Fruit fly (Drosophila melanogaster) whole organism, embryonic: ENCODE results near the gene Ssadh.

ENCODE experiments used
- Ada2b ChIP-seq: fragments of 200-800 bp; sonication (Bioruptor generic); IDR thresholded peaks from 2 replicates; pipeline ENCODE4 v1.3.6; 2022; ENCODE audit warnings: missing biosample characterization, missing genetic modification characterization
- Bdp1 ChIP-seq: fragments of 200-800 bp; sonication (Bioruptor generic); optimal IDR thresholded peaks from 3 replicates; lab custom pipeline; 2016; ENCODE audit warnings: missing biosample characterization, missing genetic modification characterization
- Blimp-1 ChIP-seq: fragments of 200-800 bp; sonication (Bioruptor generic); optimal IDR thresholded peaks from 3 replicates; lab custom pipeline; 2018; ENCODE audit warnings: missing biosample characterization, missing genetic modification characterization, mild to moderate bottlenecking, moderate library complexity, missing genetic modification reagents
- CG10267 ChIP-seq: fragments of 200-800 bp; sonication (Bioruptor generic); optimal IDR thresholded peaks from 2 replicates; lab custom pipeline; 2018; ENCODE audit warnings: missing biosample characterization, mild to moderate bottlenecking, missing genetic modification characterization, moderate library complexity
- CG11456 ChIP-seq: fragments of 200-800 bp; sonication (Bioruptor generic); IDR thresholded peaks from 3 replicates; pipeline ENCODE4 v1.3.6; 2022; ENCODE audit warnings: missing biosample characterization, missing genetic modification characterization
- CG12155 ChIP-seq: fragments of 200-800 bp; sonication (Bioruptor generic); optimal IDR thresholded peaks from 3 replicates; lab custom pipeline; 2016; ENCODE audit warnings: missing biosample characterization, missing genetic modification characterization
- CG12769 ChIP-seq: fragments of 200-800 bp; sonication (Bioruptor generic); optimal IDR thresholded peaks from 2 replicates; lab custom pipeline; 2019; ENCODE audit warnings: missing biosample characterization, mild to moderate bottlenecking, missing genetic modification characterization, moderate library complexity
- CG13287 ChIP-seq: fragments of 200-800 bp; sonication (Bioruptor generic); IDR thresholded peaks from 2 replicates; pipeline ENCODE4 v1.3.6; 2022; ENCODE audit warnings: missing biosample characterization, missing genetic modification characterization; ENCODE audit not compliant: partially characterized antibody
- CG14441 ChIP-seq: fragments of 200-800 bp; sonication (Bioruptor generic); IDR thresholded peaks from 2 replicates; pipeline ENCODE4 v1.3.6; 2022; ENCODE audit warnings: missing biosample characterization, missing genetic modification characterization
- CG16815 ChIP-seq: fragments of 200-800 bp; sonication (Bioruptor generic); optimal IDR thresholded peaks from 3 replicates; lab custom pipeline; 2017; ENCODE audit warnings: missing biosample characterization, mild to moderate bottlenecking, missing genetic modification characterization
- CG17361 ChIP-seq: fragments of 200-800 bp; sonication (Bioruptor generic); IDR thresholded peaks from 3 replicates; pipeline ENCODE4 v1.3.6; 2022; ENCODE audit warnings: missing biosample characterization, missing genetic modification characterization
- CG17802 ChIP-seq: fragments of 200-800 bp; sonication (Bioruptor generic); optimal IDR thresholded peaks from 2 replicates; lab custom pipeline; 2018; ENCODE audit warnings: missing biosample characterization, mild to moderate bottlenecking, missing genetic modification characterization, moderate library complexity
- CG17912 ChIP-seq: fragments of 200-800 bp; sonication (Bioruptor generic); optimal IDR thresholded peaks from 2 replicates; lab custom pipeline; 2018; ENCODE audit warnings: missing biosample characterization, mild to moderate bottlenecking, missing genetic modification characterization
- CG18262 ChIP-seq: fragments of 200-800 bp; optimal IDR thresholded peaks from 3 replicates; lab custom pipeline; 2019; ENCODE audit warnings: missing biosample characterization, mild to moderate bottlenecking, missing genetic modification characterization, moderate library complexity
- CG2875 ChIP-seq: fragments of 200-800 bp; sonication (Bioruptor generic); optimal IDR thresholded peaks from 2 replicates; lab custom pipeline; 2017; ENCODE audit warnings: missing biosample characterization, mild to moderate bottlenecking, missing genetic modification characterization, missing genetic modification reagents
- CG30020 ChIP-seq: fragments of 200-800 bp; optimal IDR thresholded peaks from 2 replicates; lab custom pipeline; 2019; ENCODE audit warnings: missing biosample characterization, mild to moderate bottlenecking, missing genetic modification characterization, moderate library complexity
- CG3847 ChIP-seq: fragments of 200-800 bp; sonication (Bioruptor generic); IDR thresholded peaks from 2 replicates; pipeline ENCODE4 v1.3.6; 2022; ENCODE audit warnings: missing biosample characterization, missing genetic modification characterization
- CG3995 ChIP-seq: fragments of 200-800 bp; sonication (Bioruptor generic); optimal IDR thresholded peaks from 3 replicates; lab custom pipeline; 2016; ENCODE audit warnings: missing biosample characterization, missing genetic modification characterization
- CG42726 ChIP-seq: fragments of 200-800 bp; sonication (Bioruptor generic); IDR thresholded peaks from 2 replicates; pipeline ENCODE4 v1.3.6; 2022; ENCODE audit warnings: missing biosample characterization, missing genetic modification characterization; ENCODE audit not compliant: partially characterized antibody
- CG4282 ChIP-seq: fragments of 200-800 bp; sonication (Bioruptor generic); optimal IDR thresholded peaks from 2 replicates; lab custom pipeline; 2016; ENCODE audit warnings: missing biosample characterization, missing genetic modification characterization
- CG4360 ChIP-seq: fragments of 200-800 bp; sonication (Bioruptor generic); IDR thresholded peaks from 2 replicates; pipeline ENCODE4 v1.3.6; 2022; ENCODE audit warnings: missing biosample characterization, missing genetic modification characterization
- CG4820 ChIP-seq: fragments of 200-800 bp; sonication (Bioruptor generic); optimal IDR thresholded peaks from 3 replicates; lab custom pipeline; 2016; ENCODE audit warnings: missing biosample characterization, missing genetic modification characterization
- CG9797 ChIP-seq: fragments of 200-800 bp; sonication (Bioruptor generic); optimal IDR thresholded peaks from 3 replicates; lab custom pipeline; 2018; ENCODE audit warnings: missing biosample characterization, mild to moderate bottlenecking, missing genetic modification characterization
- Camta ChIP-seq: fragments of 200-800 bp; sonication (Bioruptor generic); optimal IDR thresholded peaks from 2 replicates; lab custom pipeline; 2016; ENCODE audit warnings: missing biosample characterization, missing genetic modification characterization
- Hsf ChIP-seq: fragments of 200-800 bp; sonication (Bioruptor generic); optimal IDR thresholded peaks from 3 replicates; lab custom pipeline; 2016; ENCODE audit warnings: missing biosample characterization, missing genetic modification characterization
- MESR4 ChIP-seq: fragments of 200-800 bp; sonication (Bioruptor generic); optimal IDR thresholded peaks from 2 replicates; lab custom pipeline; 2018; ENCODE audit warnings: missing biosample characterization, mild to moderate bottlenecking, missing genetic modification characterization, moderate library complexity
- Med ChIP-seq: fragments of 200-800 bp; sonication (Bioruptor generic); peaks from one replicate; lab custom pipeline; 2016; ENCODE audit warnings: missing biosample characterization, missing genetic modification characterization, mild to moderate bottlenecking, inconsistent platforms, moderate library complexity
- Sox102F ChIP-seq: fragments of 200-800 bp; sonication (Bioruptor generic); optimal IDR thresholded peaks from 2 replicates; lab custom pipeline; 2018; ENCODE audit warnings: missing biosample characterization, mild to moderate bottlenecking, missing genetic modification characterization, moderate library complexity
- ash1 ChIP-seq: fragments of 200-800 bp; sonication (Bioruptor generic); optimal IDR thresholded peaks from 2 replicates; lab custom pipeline; 2018; ENCODE audit warnings: missing biosample characterization, mild to moderate bottlenecking, missing genetic modification characterization
- bbx ChIP-seq: fragments of 200-800 bp; sonication (Bioruptor generic); IDR thresholded peaks from 2 replicates; pipeline ENCODE4 v1.3.6; 2022; ENCODE audit warnings: missing biosample characterization, missing genetic modification characterization; ENCODE audit not compliant: partially characterized antibody
- chn ChIP-seq: fragments of 200-800 bp; sonication (Bioruptor generic); optimal IDR thresholded peaks from 2 replicates; lab custom pipeline; 2016; ENCODE audit warnings: missing biosample characterization, missing genetic modification characterization
- crp ChIP-seq, 2 experiments: fragments of 200-800 bp; sonication (Bioruptor generic); optimal IDR thresholded peaks; 2 replicates in 1 of 2; 3 replicates in 1 of 2; lab custom pipeline; 2017; ENCODE audit warnings: missing biosample characterization in 2 of 2, missing genetic modification characterization in 2 of 2, mild to moderate bottlenecking in 1 of 2, moderate library complexity in 1 of 2
- disco-r ChIP-seq: fragments of 200-800 bp; sonication (Bioruptor generic); optimal IDR thresholded peaks from 2 replicates; lab custom pipeline; 2016; ENCODE audit warnings: missing biosample characterization, missing genetic modification characterization
- fu2 ChIP-seq: fragments of 200-800 bp; sonication (Bioruptor generic); optimal IDR thresholded peaks from 2 replicates; lab custom pipeline; 2016; ENCODE audit warnings: missing biosample characterization, missing genetic modification characterization
- hb ChIP-seq: fragments of 200-800 bp; sonication (Bioruptor generic); IDR thresholded peaks from 3 replicates; pipeline ENCODE4 v1.3.6; 2022; ENCODE audit warnings: missing biosample characterization, missing genetic modification characterization; ENCODE audit not compliant: partially characterized antibody
- ind ChIP-seq: fragments of 200-800 bp; sonication (Bioruptor generic); optimal IDR thresholded peaks from 3 replicates; lab custom pipeline; 2016; ENCODE audit warnings: missing biosample characterization, missing genetic modification characterization
- lola ChIP-seq, 3 experiments: fragments of >200 bp in 2 of 3; fragments of 200-800 bp in 1 of 3; sonication (Bioruptor generic) in 1 of 3; optimal IDR thresholded peaks; 2 replicates each; lab custom pipeline; 2017 to 2019; ENCODE audit warnings: missing biosample characterization in 3 of 3, missing genetic modification characterization in 3 of 3, mild to moderate bottlenecking in 1 of 3, moderate library complexity in 1 of 3
- mirr ChIP-seq: fragments of 200-800 bp; sonication (Bioruptor generic); optimal IDR thresholded peaks from 3 replicates; lab custom pipeline; 2018; ENCODE audit warnings: missing biosample characterization, mild to moderate bottlenecking, missing genetic modification characterization
- nerfin-2 ChIP-seq: fragments of 200-800 bp; sonication (Bioruptor generic); IDR thresholded peaks from 2 replicates; pipeline ENCODE4 v1.3.6; 2022; ENCODE audit warnings: missing biosample characterization, missing genetic modification characterization; ENCODE audit not compliant: partially characterized antibody
- pan ChIP-seq, 4 experiments: fragments of >200 bp in 3 of 4; fragments of 200-800 bp in 1 of 4; sonication (Bioruptor generic) in 1 of 4; optimal IDR thresholded peaks in 3 of 4; IDR thresholded peaks in 1 of 4; 2 replicates each; pipeline versions ENCODE4 v1.3.6 to Lab custom; 2017 to 2022; ENCODE audit warnings: missing biosample characterization in 2 of 4, missing genetic modification characterization in 2 of 4, mixed read lengths in 1 of 4
- ranshi ChIP-seq: fragments of 200-800 bp; sonication (Bioruptor generic); IDR thresholded peaks from 2 replicates; pipeline ENCODE4 v1.3.6; 2022; ENCODE audit warnings: missing biosample characterization, missing genetic modification characterization
- sc ChIP-seq, 3 experiments: fragments of >200 bp in 2 of 3; fragments of 200-800 bp in 1 of 3; sonication (Bioruptor generic) in 1 of 3; optimal IDR thresholded peaks; 2 replicates in 2 of 3; 3 replicates in 1 of 3; lab custom pipeline; 2017; ENCODE audit warnings: mild to moderate bottlenecking in 1 of 3, missing biosample characterization in 1 of 3, missing genetic modification characterization in 1 of 3, missing genetic modification reagents in 1 of 3
- sens ChIP-seq: fragments of 200-800 bp; sonication (Bioruptor generic); peaks from one replicate; lab custom pipeline; 2016; ENCODE audit warnings: missing biosample characterization, missing genetic modification characterization
- shn ChIP-seq: fragments of 200-800 bp; sonication (Bioruptor generic); optimal IDR thresholded peaks from 3 replicates; lab custom pipeline; 2016; ENCODE audit warnings: missing biosample characterization, missing genetic modification characterization
- sna ChIP-seq: fragments of 200-800 bp; sonication (Bioruptor generic); IDR thresholded peaks from 2 replicates; pipeline ENCODE4 v1.3.6; 2022; ENCODE audit warnings: missing biosample characterization, missing genetic modification characterization; ENCODE audit not compliant: partially characterized antibody
- stwl ChIP-seq: fragments of 200-800 bp; sonication (Bioruptor generic); optimal IDR thresholded peaks from 3 replicates; lab custom pipeline; 2018; ENCODE audit warnings: missing biosample characterization, mild to moderate bottlenecking, missing genetic modification characterization, moderate library complexity
- tap ChIP-seq: fragments of 200-800 bp; optimal IDR thresholded peaks from 3 replicates; lab custom pipeline; 2019; ENCODE audit warnings: missing biosample characterization, mild to moderate bottlenecking, missing genetic modification characterization, moderate library complexity
- unpg ChIP-seq: fragments of 200-800 bp; sonication (Bioruptor generic); optimal IDR thresholded peaks from 3 replicates; lab custom pipeline; 2018; ENCODE audit warnings: missing biosample characterization, mild to moderate bottlenecking, missing genetic modification characterization, moderate library complexity
- zen2 ChIP-seq: fragments of 200-800 bp; sonication (Bioruptor generic); IDR thresholded peaks from 3 replicates; pipeline ENCODE4 v1.3.6; 2022; ENCODE audit warnings: missing biosample characterization, missing genetic modification characterization; ENCODE audit not compliant: partially characterized antibody

The Ssadh gene

DNA sequence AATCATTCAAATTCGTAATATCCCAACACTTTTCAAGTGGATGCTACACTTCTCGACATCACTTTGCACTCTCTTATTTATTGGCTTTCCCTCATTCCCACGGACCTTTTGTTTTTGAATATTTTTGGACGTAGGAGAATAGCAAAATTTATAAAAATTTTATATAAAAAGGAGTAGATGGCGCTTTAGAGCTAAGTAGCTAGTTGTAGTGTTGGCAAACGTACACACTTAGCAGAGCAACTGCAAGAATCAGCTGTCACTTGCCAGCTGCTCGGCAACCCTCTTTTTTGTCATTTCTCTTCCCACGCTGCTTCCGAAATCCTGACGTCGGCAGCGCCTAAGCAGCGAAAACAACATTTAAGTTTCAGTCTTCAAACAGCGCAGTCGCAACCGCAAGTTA is 32.6 kb downstream of the Ssadh start (continued):
- TF ChIP-seq sens (GFP tag; lab: Kevin White, UChicago) (peak; percentile 63), ash1 (no peak), bbx (0 out of 2 replicates have a peak, but pooled peaks have one; percentile 29), CG3847 (GFP tag; lab: Robert Waterston, UW) (no peak), shn (GFP tag; lab: Kevin White, UChicago) (no peak), MESR4 (GFP tag; lab: Kevin White, UChicago) (no peak), ind (no peak), CG4820 (GFP tag; lab: Kevin White, UChicago) (no peak), CG42726 (GFP tag; lab: Robert Waterston, UW) (no peak), Sox102F (GFP tag; lab: Kevin White, UChicago) (no peak), CG9797 (GFP tag; lab: Kevin White, UChicago) (peak; percentile 15), CG12155 (no peak), Ada2b (no peak), unpg (GFP tag; lab: Kevin White, UChicago) (no peak), CG17802 (tag; lab: Kevin White, UChicago) (no peak), Hsf (no peak), Blimp-1 (GFP tag; lab: Kevin White, UChicago) (no peak), fu2 (GFP tag; lab: Kevin White, UChicago) (no peak), mirr (GFP tag; lab: Kevin White, UChicago) (no peak), CG4360 (GFP tag; lab: Robert Waterston, UW) (peak; percentile 11; the same call in 1 of the 2 replicates), chn (GFP tag; lab: Kevin White, UChicago) (no peak), crp (GFP tag; optimal IDR thresholded peaks at IDR 0.05; lab: Kevin White, UChicago) (peak; percentile 66 to 86), stwl (tag; lab: Kevin White, UChicago) (peak; percentile 94), sna (no peak), CG3995 (GFP tag; lab: Kevin White, UChicago) (no peak), Camta (GFP tag; lab: Kevin White, UChicago) (no peak), sc (optimal IDR thresholded peaks at IDR 0.05; lab: Kevin White, UChicago) (no peak), sc (GFP tag; optimal IDR thresholded peaks at IDR 0.05; lab: Kevin White, UChicago) (no peak), CG17361 (GFP tag; lab: Robert Waterston, UW) (no peak), ranshi (GFP tag; lab: Robert Waterston, UW) (no peak), pan (optimal IDR thresholded peaks at IDR 0.05; lab: Kevin White, UChicago) (no peak), pan (GFP tag; optimal IDR thresholded peaks at IDR 0.05 in 1 of 2, IDR thresholded peaks at IDR 0.05 in 1 of 2) (no peak), hb (GFP tag; lab: Robert Waterston, UW) (no peak), CG17912 (GFP tag; lab: Kevin White, UChicago) (no peak), CG12769 (tag; lab: Kevin White, UChicago) (no peak), tap (no peak), CG13287 (GFP tag; lab: Robert Waterston, UW) (no peak), Bdp1 (GFP tag; lab: Kevin White, UChicago) (no peak), lola (GFP tag; optimal IDR thresholded peaks at IDR 0.05; lab: Kevin White, UChicago) (no peak), CG2875 (GFP tag; lab: Kevin White, UChicago) (no peak), CG18262 (no peak), CG4282 (GFP tag; lab: Kevin White, UChicago) (no peak), Med (peak; percentile 31), CG30020 (tag; lab: Kevin White, UChicago) (peak; percentile 2), nerfin-2 (GFP tag; lab: Robert Waterston, UW) (no peak), zen2 (GFP tag; lab: Robert Waterston, UW) (no peak), CG16815 (GFP tag; lab: Kevin White, UChicago) (no peak), CG14441 (GFP tag; lab: Robert Waterston, UW) (no peak), CG11456 (GFP tag; lab: Robert Waterston, UW) (no peak), disco-r (GFP tag; lab: Kevin White, UChicago) (no peak), CG10267 (tag; lab: Kevin White, UChicago) (peak; percentile 96)
